Fruit fly (Drosophila melanogaster) whole organism, embryonic: ENCODE data around the gene cmb.

Experiments used
- Atf3 ChIP-seq: fragments of 200-800 bp; sonication (Bioruptor generic); optimal IDR thresholded peaks from 3 replicates; lab custom pipeline; 2016; ENCODE audit warnings: missing biosample characterization, missing genetic modification characterization
- Bdp1 ChIP-seq: fragments of 200-800 bp; sonication (Bioruptor generic); optimal IDR thresholded peaks from 3 replicates; lab custom pipeline; 2016; ENCODE audit warnings: missing biosample characterization, missing genetic modification characterization
- BtbVII ChIP-seq: fragments of 200-800 bp; sonication (Bioruptor generic); optimal IDR thresholded peaks from 3 replicates; lab custom pipeline; 2017; ENCODE audit warnings: missing biosample characterization, mild to moderate bottlenecking, missing genetic modification characterization
- CG10366 ChIP-seq: fragments of 200-800 bp; sonication (Bioruptor generic); IDR thresholded peaks from 2 replicates; pipeline ENCODE4 v1.3.6; 2022; ENCODE audit warnings: missing biosample characterization, missing genetic modification characterization
- CG11504 ChIP-seq: fragments of 200-800 bp; sonication (Bioruptor generic); optimal IDR thresholded peaks from 3 replicates; lab custom pipeline; 2019; ENCODE audit warnings: missing biosample characterization, mild to moderate bottlenecking, missing genetic modification characterization, moderate library complexity
- CG12769 ChIP-seq: fragments of 200-800 bp; sonication (Bioruptor generic); optimal IDR thresholded peaks from 2 replicates; lab custom pipeline; 2019; ENCODE audit warnings: missing biosample characterization, mild to moderate bottlenecking, missing genetic modification characterization, moderate library complexity
- CG13296 ChIP-seq: fragments of 200-800 bp; sonication (Bioruptor generic); optimal IDR thresholded peaks from 3 replicates; lab custom pipeline; 2018; ENCODE audit warnings: missing biosample characterization, mild to moderate bottlenecking, missing genetic modification characterization
- CG13424 ChIP-seq: fragments of 200-800 bp; sonication (Bioruptor generic); optimal IDR thresholded peaks from 2 replicates; lab custom pipeline; 2019; ENCODE audit warnings: missing biosample characterization, mild to moderate bottlenecking, missing genetic modification characterization, moderate library complexity
- CG15514 ChIP-seq: fragments of 200-800 bp; sonication (Bioruptor generic); optimal IDR thresholded peaks from 3 replicates; lab custom pipeline; 2017; ENCODE audit warnings: missing biosample characterization, missing genetic modification characterization, mild to moderate bottlenecking, moderate library complexity, missing genetic modification reagents
- CG1603 ChIP-seq: fragments of 200-800 bp; sonication (Bioruptor generic); optimal IDR thresholded peaks from 2 replicates; lab custom pipeline; 2019; ENCODE audit warnings: missing biosample characterization, mild to moderate bottlenecking, missing genetic modification characterization, moderate library complexity
- CG17568 ChIP-seq: fragments of 200-800 bp; sonication (Bioruptor generic); optimal IDR thresholded peaks from 2 replicates; lab custom pipeline; 2018; ENCODE audit warnings: missing biosample characterization, mild to moderate bottlenecking, missing genetic modification characterization, moderate library complexity
- CG18599 ChIP-seq: fragments of 200-800 bp; sonication (Bioruptor generic); optimal IDR thresholded peaks from 3 replicates; lab custom pipeline; 2017; ENCODE audit warnings: missing biosample characterization, missing genetic modification characterization, mild to moderate bottlenecking, moderate library complexity, missing genetic modification reagents
- CG18619 ChIP-seq: fragments of 200-800 bp; sonication (Bioruptor generic); optimal IDR thresholded peaks from 3 replicates; lab custom pipeline; 2017; ENCODE audit warnings: missing biosample characterization, mild to moderate bottlenecking, missing genetic modification characterization
- CG3847 ChIP-seq: fragments of 200-800 bp; sonication (Bioruptor generic); IDR thresholded peaks from 2 replicates; pipeline ENCODE4 v1.3.6; 2022; ENCODE audit warnings: missing biosample characterization, missing genetic modification characterization
- CG6175 ChIP-seq: fragments of 200-800 bp; sonication (Bioruptor generic); IDR thresholded peaks from 3 replicates; pipeline ENCODE4 v1.3.6; 2022; ENCODE audit warnings: missing biosample characterization, missing genetic modification characterization
- CG7839 ChIP-seq: fragments of 200-800 bp; sonication (Bioruptor generic); optimal IDR thresholded peaks from 3 replicates; lab custom pipeline; 2018; ENCODE audit warnings: missing biosample characterization, mild to moderate bottlenecking, missing genetic modification characterization, moderate library complexity
- CG7963 ChIP-seq: fragments of 200-800 bp; sonication (Bioruptor generic); IDR thresholded peaks from 3 replicates; pipeline ENCODE4 v1.3.6; 2022; ENCODE audit warnings: missing biosample characterization, missing genetic modification characterization; ENCODE audit not compliant: partially characterized antibody
- CG8924 ChIP-seq: fragments of 200-800 bp; optimal IDR thresholded peaks from 3 replicates; lab custom pipeline; 2019; ENCODE audit warnings: missing biosample characterization, mild to moderate bottlenecking, missing genetic modification characterization, moderate library complexity
- CG9817 ChIP-seq: fragments of 200-800 bp; sonication (Bioruptor generic); optimal IDR thresholded peaks from 2 replicates; lab custom pipeline; 2018; ENCODE audit warnings: missing biosample characterization, mild to moderate bottlenecking, missing genetic modification characterization, moderate library complexity
- CoRest ChIP-seq: fragments of 200-800 bp; sonication (Bioruptor generic); optimal IDR thresholded peaks from 3 replicates; lab custom pipeline; 2018; ENCODE audit warnings: missing biosample characterization, mild to moderate bottlenecking, missing genetic modification characterization, moderate library complexity
- Dfd ChIP-seq, 2 experiments: fragments of >200 bp; optimal IDR thresholded peaks; 2 replicates each; lab custom pipeline; 2017; ENCODE audit warnings: missing biosample characterization in 2 of 2, missing genetic modification characterization in 2 of 2
- E2f1 ChIP-seq: fragments of 200-800 bp; sonication (Bioruptor generic); IDR thresholded peaks from 2 replicates; pipeline ENCODE4 v1.3.6; 2022; ENCODE audit warnings: missing biosample characterization, missing genetic modification characterization
- Fer3 ChIP-seq: fragments of 200-800 bp; sonication (Bioruptor generic); optimal IDR thresholded peaks from 2 replicates; lab custom pipeline; 2018; ENCODE audit warnings: missing biosample characterization, mild to moderate bottlenecking, missing genetic modification characterization, moderate library complexity
- Hand ChIP-seq: fragments of 200-800 bp; sonication (Bioruptor generic); optimal IDR thresholded peaks from 2 replicates; lab custom pipeline; 2017; ENCODE audit warnings: mild to moderate bottlenecking, missing biosample characterization, missing genetic modification reagents, missing genetic modification characterization
- Hr51 ChIP-seq, 2 experiments: fragments of 200-800 bp; sonication (Bioruptor generic); optimal IDR thresholded peaks; 2 replicates in 1 of 2; 3 replicates in 1 of 2; lab custom pipeline; 2016 to 2018; ENCODE audit warnings: missing biosample characterization in 2 of 2, missing genetic modification characterization in 2 of 2, mild to moderate bottlenecking in 1 of 2, moderate library complexity in 1 of 2
- Meics ChIP-seq: fragments of 200-800 bp; sonication (Bioruptor generic); optimal IDR thresholded peaks from 2 replicates; lab custom pipeline; 2017; ENCODE audit warnings: missing biosample characterization, mild to moderate bottlenecking, missing genetic modification characterization
- Mrtf ChIP-seq: fragments of 200-800 bp; sonication (Bioruptor generic); IDR thresholded peaks from 3 replicates; pipeline ENCODE4 v1.3.6; 2022; ENCODE audit warnings: missing biosample characterization, missing genetic modification characterization
- PHDP ChIP-seq: fragments of 200-800 bp; sonication (Bioruptor generic); optimal IDR thresholded peaks from 3 replicates; lab custom pipeline; 2018; ENCODE audit warnings: missing biosample characterization, mild to moderate bottlenecking, missing genetic modification characterization, moderate library complexity
- Pdp1 ChIP-seq, 2 experiments: fragments of 200-800 bp; sonication (Bioruptor generic); optimal IDR thresholded peaks; 3 replicates each; lab custom pipeline; 2016; ENCODE audit warnings: missing biosample characterization in 2 of 2, missing genetic modification characterization in 2 of 2, mild to moderate bottlenecking in 1 of 2, moderate library complexity in 1 of 2
- Poxn ChIP-seq: fragments of 200-800 bp; sonication (Bioruptor generic); IDR thresholded peaks from 2 replicates; pipeline ENCODE4 v1.3.6; 2022; ENCODE audit warnings: missing biosample characterization, missing genetic modification characterization
- Rfx ChIP-seq: fragments of 200-800 bp; sonication (Bioruptor generic); IDR thresholded peaks from 2 replicates; pipeline ENCODE4 v1.3.6; 2022; ENCODE audit warnings: missing biosample characterization, missing genetic modification characterization
- abd-A ChIP-seq: fragments of 200-800 bp; sonication (Bioruptor generic); optimal IDR thresholded peaks from 3 replicates; lab custom pipeline; 2019; ENCODE audit warnings: missing biosample characterization, mild to moderate bottlenecking, missing genetic modification characterization, moderate library complexity
- az2 ChIP-seq: fragments of 200-800 bp; sonication (Bioruptor generic); optimal IDR thresholded peaks from 3 replicates; lab custom pipeline; 2016; ENCODE audit warnings: missing biosample characterization, missing genetic modification characterization
- dysf ChIP-seq: fragments of 200-800 bp; sonication (Bioruptor generic); IDR thresholded peaks from 3 replicates; pipeline ENCODE4 v1.3.6; 2022; ENCODE audit warnings: missing biosample characterization, missing genetic modification characterization
- eyg ChIP-seq: fragments of 200-800 bp; sonication (Bioruptor generic); optimal IDR thresholded peaks from 3 replicates; lab custom pipeline; 2016; ENCODE audit warnings: missing biosample characterization, missing genetic modification characterization
- fd3F ChIP-seq: fragments of 200-800 bp; sonication (Bioruptor generic); optimal IDR thresholded peaks from 2 replicates; lab custom pipeline; 2018; ENCODE audit warnings: missing biosample characterization, mild to moderate bottlenecking, missing genetic modification characterization, moderate library complexity
- ftz-f1 ChIP-seq: fragments of 200-800 bp; sonication (Bioruptor generic); optimal IDR thresholded peaks from 2 replicates; lab custom pipeline; 2016; ENCODE audit warnings: missing biosample characterization, missing genetic modification characterization
- gem ChIP-seq: fragments of 200-800 bp; sonication (Bioruptor generic); optimal IDR thresholded peaks from 2 replicates; lab custom pipeline; 2019; ENCODE audit warnings: missing biosample characterization, mild to moderate bottlenecking, missing genetic modification characterization, moderate library complexity
- lab ChIP-seq: fragments of 200-800 bp; sonication (Bioruptor generic); optimal IDR thresholded peaks from 3 replicates; lab custom pipeline; 2017; ENCODE audit warnings: missing biosample characterization, missing genetic modification characterization, mild to moderate bottlenecking, moderate library complexity, missing genetic modification reagents
- nmo ChIP-seq: fragments of 200-800 bp; sonication (Bioruptor generic); optimal IDR thresholded peaks from 2 replicates; lab custom pipeline; 2018; ENCODE audit warnings: missing biosample characterization, mild to moderate bottlenecking, missing genetic modification characterization, moderate library complexity
- prd ChIP-seq, 3 experiments: fragments of >200 bp in 2 of 3; fragments of 200-800 bp in 1 of 3; sonication (Bioruptor generic) in 1 of 3; optimal IDR thresholded peaks in 2 of 3; IDR thresholded peaks in 1 of 3; 2 replicates in 2 of 3; 3 replicates in 1 of 3; pipeline versions ENCODE4 v1.3.6 to Lab custom; 2017 to 2022; ENCODE audit warnings: missing biosample characterization in 1 of 3, missing genetic modification characterization in 1 of 3
- row ChIP-seq: fragments of 200-800 bp; sonication (Bioruptor generic); IDR thresholded peaks from 3 replicates; pipeline ENCODE4 v1.3.6; 2022; ENCODE audit warnings: missing biosample characterization, missing genetic modification characterization
- tio ChIP-seq: fragments of 200-800 bp; sonication (Bioruptor generic); optimal IDR thresholded peaks from 2 replicates; lab custom pipeline; 2017; ENCODE audit warnings: missing biosample characterization, missing genetic modification characterization, inconsistent platforms
- ttk ChIP-seq: fragments of 200-800 bp; sonication (Bioruptor generic); IDR thresholded peaks from 2 replicates; pipeline ENCODE4 v2.1.2; 2022; ENCODE audit warnings: missing biosample characterization, missing genetic modification characterization
- tup ChIP-seq: fragments of 200-800 bp; sonication (Bioruptor generic); optimal IDR thresholded peaks from 2 replicates; lab custom pipeline; 2016; ENCODE audit warnings: missing biosample characterization, mild to moderate bottlenecking, missing genetic modification characterization, moderate library complexity
- vnd ChIP-seq: fragments of 200-800 bp; sonication (Bioruptor generic); IDR thresholded peaks from 3 replicates; pipeline ENCODE4 v1.3.6; 2022; ENCODE audit warnings: missing biosample characterization, missing genetic modification characterization; ENCODE audit not compliant: partially characterized antibody

The cmb gene

dm6 chr3L:13478339-13479203, 36.2 kb downstream of the cmb start:
- TF ChIP-seq lab (GFP tag; lab: Kevin White, UChicago) (peak; percentile 31), ttk (GFP tag; lab: Robert Waterston, UW) (no peak), dysf (GFP tag; lab: Robert Waterston, UW) (peak; percentile 65), BtbVII (GFP tag; lab: Kevin White, UChicago) (peak; percentile 11), CG10366 (GFP tag; lab: Robert Waterston, UW) (no peak; the same call in 1 of the 2 replicates), Fer3 (tag; lab: Kevin White, UChicago) (peak; percentile 51), CG15514 (GFP tag; lab: Kevin White, UChicago) (peak; percentile 32), Dfd (GFP tag; optimal IDR thresholded peaks at IDR 0.05; lab: Kevin White, UChicago) (no peak), prd (optimal IDR thresholded peaks at IDR 0.05; lab: Kevin White, UChicago) (no peak), prd (GFP tag; IDR thresholded peaks at IDR 0.05; lab: Robert Waterston, UW) (0 out of 3 replicates have a peak, but pooled peaks have one; percentile 19), tup (no peak), CG7839 (tag; lab: Kevin White, UChicago) (peak; percentile 39), CG7963 (no peak), gem (peak; percentile 38), CG18599 (peak; percentile 31), CoRest (tag; lab: Kevin White, UChicago) (peak; percentile 48), Bdp1 (GFP tag; lab: Kevin White, UChicago) (no peak), PHDP (peak; percentile 7), CG3847 (GFP tag; lab: Robert Waterston, UW) (peak; percentile 23; the same call in 1 of the 2 replicates), Rfx (peak; percentile 65), ftz-f1 (GFP tag; lab: Kevin White, UChicago) (peak; percentile 89), Hr51 (GFP tag; optimal IDR thresholded peaks at IDR 0.05; lab: Kevin White, UChicago) (peak in 1 of 2 experiments; percentile 45), Atf3 (GFP tag; lab: Kevin White, UChicago) (no peak), Pdp1 (GFP tag; optimal IDR thresholded peaks at IDR 0.05; lab: Kevin White, UChicago) (peak in 1 of 2 experiments; percentile 31), Mrtf (no peak), CG6175 (GFP tag; lab: Robert Waterston, UW) (peak; percentile 84), CG17568 (GFP tag; lab: Kevin White, UChicago) (no peak), CG9817 (peak; percentile 26), Hand (GFP tag; lab: Kevin White, UChicago) (no peak), az2 (GFP tag; lab: Kevin White, UChicago) (peak; percentile 4), Meics (GFP tag; lab: Kevin White, UChicago) (peak; percentile 55), CG8924 (tag; lab: Kevin White, UChicago) (peak; percentile 8), abd-A (tag; lab: Kevin White, UChicago) (no peak), CG13296 (GFP tag; lab: Kevin White, UChicago) (peak; percentile 8), CG18619 (GFP tag; lab: Kevin White, UChicago) (peak; percentile 27), CG1603 (tag; lab: Kevin White, UChicago) (peak; percentile 16), row (GFP tag; lab: Robert Waterston, UW) (peak; percentile 65), eyg (GFP tag; lab: Kevin White, UChicago) (no peak), E2f1 (GFP tag; lab: Robert Waterston, UW) (0 out of 2 replicates have a peak, but pooled peaks have one; percentile 18), nmo (peak; percentile 4), CG13424 (tag; lab: Kevin White, UChicago) (peak; percentile 24), vnd (GFP tag; lab: Robert Waterston, UW) (peak; percentile 27; the same call in 1 of the 3 replicates), CG11504 (tag; lab: Kevin White, UChicago) (peak; percentile 43), CG12769 (tag; lab: Kevin White, UChicago) (peak; percentile 84), tio (GFP tag; lab: Kevin White, UChicago) (no peak), Poxn (GFP tag; lab: Robert Waterston, UW) (0 out of 2 replicates have a peak, but pooled peaks have one; percentile 3), fd3F (GFP tag; lab: Kevin White, UChicago) (peak; percentile 7)
